Worm (Caenorhabditis elegans) whole organism, L1 larva: ENCODE measurements around the gene idpc-7.

Experiments used
- dpl-1 ChIP-seq, 3 experiments: fragments of 150-350 bp in 2 of 3; sonication (generic microtip) in 1 of 3; optimal IDR thresholded peaks; 2 replicates each; lab custom pipeline; 2014 to 2017; ENCODE audit warnings: missing biosample characterization in 3 of 3, missing genetic modification characterization in 3 of 3, missing genetic modification reagents in 3 of 3
- zag-1 ChIP-seq: fragments of 150-350 bp; optimal IDR thresholded peaks from 2 replicates; lab custom pipeline; 2014; ENCODE audit warnings: missing biosample characterization, missing genetic modification characterization

DNA sequence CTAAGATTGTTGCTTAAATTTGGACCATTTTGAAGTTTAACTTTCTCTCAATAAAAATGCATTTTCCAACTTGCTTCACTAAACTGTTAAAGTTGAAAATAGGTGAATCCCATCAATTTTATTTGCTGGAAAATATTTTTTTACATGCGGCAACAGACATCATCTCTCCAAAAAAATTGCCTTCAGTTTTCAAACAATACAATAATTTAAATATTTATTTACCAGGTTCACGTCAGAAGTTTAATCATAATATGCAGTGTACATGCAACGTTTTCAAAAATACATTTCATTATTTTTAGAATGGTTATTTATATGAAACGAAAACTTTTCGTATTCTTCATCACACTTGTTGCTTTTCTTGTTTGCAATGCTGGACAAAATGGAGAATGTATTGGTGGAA lies 12.1 kb upstream of the idpc-7 start, which contains the start of gene T06E4.5:
- TF ChIP-seq zag-1 (tag; lab: Kevin White, UChicago) (no peak), dpl-1 (GFP tag; optimal IDR thresholded peaks at IDR 0.05; lab: Kevin White, UChicago) (no peak)
